Worm (Caenorhabditis elegans) whole organism, early embryonic: Measurements from ENCODE around the gene T19D2.13.

Source experiments
- ama-1 ChIP-seq: fragments of 150-350 bp; optimal IDR thresholded peaks from 2 replicates; lab custom pipeline; 2014
- tbx-11 ChIP-seq: fragments of 200-800 bp; sonication (Bioruptor generic); IDR thresholded peaks from 2 replicates; pipeline ENCODE4 v1.3.6; 2022; ENCODE audit warnings: missing genetic modification characterization, missing compliant biosample characterization

DNA sequence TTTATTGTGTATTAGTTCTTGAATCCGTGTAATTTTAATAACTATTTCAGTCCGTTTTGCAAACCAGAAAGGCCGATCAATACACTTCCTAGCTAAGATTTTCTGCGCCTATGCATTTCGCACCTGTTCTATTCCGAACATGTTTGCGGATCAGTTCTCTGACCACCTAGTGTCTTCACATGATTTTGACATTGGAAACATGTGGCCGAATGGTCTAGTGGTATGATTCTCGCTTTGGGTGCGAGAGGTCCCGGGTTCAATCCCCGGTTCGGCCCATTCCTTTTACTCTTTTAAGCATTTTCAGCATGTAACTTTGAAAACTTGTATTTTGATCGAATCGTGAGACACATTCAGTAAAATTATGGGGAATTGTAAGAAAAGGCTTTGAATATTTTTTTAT is 27.2 kb upstream of the T19D2.13 start:
- TF ChIP-seq ama-1 (lab: Kevin White, UChicago): no peak
- peak; percentile 80 for TF ChIP-seq tbx-11 (GFP tag; lab: Robert Waterston, UW)
